Worm (Caenorhabditis elegans): Measurements from ENCODE around the gene mfsd-12.

- TF ChIP-seq F49E8.2 (tag; optimal IDR thresholded peaks at IDR 0.05; ENCODE audit: insufficient read depth) (no peak), T26A5.8 (tag; optimal IDR thresholded peaks at IDR 0.05) (no peak), mxl-1 (tag; optimal IDR thresholded peaks at IDR 0.05) (no peak), unc-130 (GFP tag; optimal IDR thresholded peaks at IDR 0.05) (no peak), ama-1 (optimal IDR thresholded peaks at IDR 0.05) (no peak), ama-1 (GFP tag; optimal IDR thresholded peaks at IDR 0.05) (no peak)
These were observed 9.2 kb upstream of the mfsd-12 start for ce11 chrX:4658706-4659105.
